Worm (Caenorhabditis elegans): ENCODE data around the gene Y108F1.5.

ce11 chrX:300250-300649 is 26.4 kb upstream of the Y108F1.5 start:
- TF ChIP-seq hmbx-1 (tag; optimal IDR thresholded peaks at IDR 0.05) = no peak
- TF ChIP-seq ama-1 (optimal IDR thresholded peaks at IDR 0.05) = no peak

Measured in whole organism, early embryonic.